Fruit fly (Drosophila melanogaster) whole organism, embryonic: ENCODE data around the gene CG7564.

Source experiments
- Abd-B ChIP-seq: fragments of 200-800 bp; sonication (Bioruptor generic); optimal IDR thresholded peaks from 2 replicates; lab custom pipeline; 2018; ENCODE audit warnings: missing biosample characterization, mild to moderate bottlenecking, missing genetic modification characterization, moderate library complexity
- Ada2b ChIP-seq: fragments of 200-800 bp; sonication (Bioruptor generic); IDR thresholded peaks from 2 replicates; pipeline ENCODE4 v1.3.6; 2022; ENCODE audit warnings: missing biosample characterization, missing genetic modification characterization
- Asciz ChIP-seq: fragments of 200-800 bp; sonication (Bioruptor generic); optimal IDR thresholded peaks from 2 replicates; lab custom pipeline; 2017; ENCODE audit warnings: missing biosample characterization, mild to moderate bottlenecking, missing genetic modification characterization, missing genetic modification reagents
- CG10979 ChIP-seq: fragments of 200-800 bp; sonication (Bioruptor generic); optimal IDR thresholded peaks from 2 replicates; lab custom pipeline; 2018; ENCODE audit warnings: missing biosample characterization, mild to moderate bottlenecking, missing genetic modification characterization, moderate library complexity
- CG11723 ChIP-seq: fragments of 200-800 bp; sonication (Bioruptor generic); optimal IDR thresholded peaks from 2 replicates; lab custom pipeline; 2017; ENCODE audit warnings: missing biosample characterization, mild to moderate bottlenecking, missing genetic modification characterization
- CG12071 ChIP-seq: fragments of 200-800 bp; sonication (Bioruptor generic); optimal IDR thresholded peaks from 3 replicates; lab custom pipeline; 2018; ENCODE audit warnings: missing biosample characterization, mild to moderate bottlenecking, missing genetic modification characterization
- CG12659 ChIP-seq: fragments of 200-800 bp; sonication (Bioruptor generic); optimal IDR thresholded peaks from 3 replicates; lab custom pipeline; 2017; ENCODE audit warnings: mild to moderate bottlenecking, missing biosample characterization, missing genetic modification reagents, missing genetic modification characterization
- CG13287 ChIP-seq: fragments of 200-800 bp; sonication (Bioruptor generic); IDR thresholded peaks from 2 replicates; pipeline ENCODE4 v1.3.6; 2022; ENCODE audit warnings: missing biosample characterization, missing genetic modification characterization; ENCODE audit not compliant: partially characterized antibody
- CG13894 ChIP-seq: fragments of 200-800 bp; sonication (Bioruptor generic); optimal IDR thresholded peaks from 3 replicates; lab custom pipeline; 2018; ENCODE audit warnings: missing biosample characterization, mild to moderate bottlenecking, missing genetic modification characterization, moderate library complexity
- CG14050 ChIP-seq: fragments of 200-800 bp; sonication (Bioruptor generic); IDR thresholded peaks from 3 replicates; pipeline ENCODE4 v1.3.6; 2022; ENCODE audit warnings: missing biosample characterization, missing genetic modification characterization
- CG15269 ChIP-seq: fragments of 200-800 bp; sonication (Bioruptor generic); optimal IDR thresholded peaks from 2 replicates; lab custom pipeline; 2018; ENCODE audit warnings: missing biosample characterization, mild to moderate bottlenecking, missing genetic modification characterization, moderate library complexity
- CG17328 ChIP-seq: fragments of 200-800 bp; sonication (Bioruptor generic); IDR thresholded peaks from 2 replicates; pipeline ENCODE4 v1.3.6; 2022; ENCODE audit warnings: missing biosample characterization, missing genetic modification characterization
- CG1832 ChIP-seq: fragments of 200-800 bp; sonication (Bioruptor generic); optimal IDR thresholded peaks from 2 replicates; lab custom pipeline; 2017; ENCODE audit warnings: missing biosample characterization, mild to moderate bottlenecking, missing genetic modification characterization, inconsistent platforms
- CG3065 ChIP-seq: fragments of 200-800 bp; sonication (Bioruptor generic); optimal IDR thresholded peaks from 2 replicates; lab custom pipeline; 2016; ENCODE audit warnings: missing biosample characterization, missing genetic modification characterization
- CG3281 ChIP-seq: fragments of 200-800 bp; sonication (Bioruptor generic); optimal IDR thresholded peaks from 3 replicates; lab custom pipeline; 2017; ENCODE audit warnings: missing biosample characterization, mild to moderate bottlenecking, missing genetic modification characterization
- CG4424 ChIP-seq: fragments of 200-800 bp; sonication (Bioruptor generic); optimal IDR thresholded peaks from 3 replicates; lab custom pipeline; 2016; ENCODE audit warnings: missing biosample characterization, missing genetic modification characterization
- CG7928 ChIP-seq: fragments of 200-800 bp; sonication (Bioruptor generic); optimal IDR thresholded peaks from 2 replicates; lab custom pipeline; 2017; ENCODE audit warnings: missing biosample characterization, mild to moderate bottlenecking, missing genetic modification characterization
- CG8089 ChIP-seq: fragments of 200-800 bp; sonication (Bioruptor generic); optimal IDR thresholded peaks from 3 replicates; lab custom pipeline; 2016; ENCODE audit warnings: missing biosample characterization, missing genetic modification characterization
- CG9727 ChIP-seq: fragments of 200-800 bp; sonication (Bioruptor generic); optimal IDR thresholded peaks from 3 replicates; lab custom pipeline; 2017; ENCODE audit warnings: missing biosample characterization, mild to moderate bottlenecking, missing genetic modification characterization
- ERR ChIP-seq: fragments of 200-800 bp; sonication (Bioruptor generic); optimal IDR thresholded peaks from 2 replicates; lab custom pipeline; 2016; ENCODE audit warnings: missing biosample characterization, missing genetic modification characterization
- Hr3 ChIP-seq: fragments of 200-800 bp; sonication (Bioruptor generic); optimal IDR thresholded peaks from 3 replicates; lab custom pipeline; 2016; ENCODE audit warnings: missing biosample characterization, missing genetic modification characterization
- MTF-1 ChIP-seq: fragments of 200-800 bp; sonication (Bioruptor generic); optimal IDR thresholded peaks from 2 replicates; lab custom pipeline; 2018; ENCODE audit warnings: missing biosample characterization, mild to moderate bottlenecking, missing genetic modification characterization, borderline replicate concordance
- Max ChIP-seq: fragments of 200-800 bp; sonication (Bioruptor generic); optimal IDR thresholded peaks from 2 replicates; lab custom pipeline; 2016; ENCODE audit warnings: missing biosample characterization, mild to moderate bottlenecking, missing genetic modification characterization
- Nf-YA ChIP-seq: fragments of 200-800 bp; sonication (Bioruptor generic); IDR thresholded peaks from 2 replicates; pipeline ENCODE4 v1.3.6; 2022; ENCODE audit warnings: missing biosample characterization, missing genetic modification characterization
- Nf-YB ChIP-seq: fragments of 200-800 bp; sonication (Bioruptor generic); optimal IDR thresholded peaks from 3 replicates; lab custom pipeline; 2019; ENCODE audit warnings: missing biosample characterization, mild to moderate bottlenecking, missing genetic modification characterization, moderate library complexity
- Oli ChIP-seq: fragments of 200-800 bp; sonication (Bioruptor generic); optimal IDR thresholded peaks from 2 replicates; lab custom pipeline; 2018; ENCODE audit warnings: missing biosample characterization, mild to moderate bottlenecking, missing genetic modification characterization, moderate library complexity
- PHDP ChIP-seq: fragments of 200-800 bp; sonication (Bioruptor generic); optimal IDR thresholded peaks from 3 replicates; lab custom pipeline; 2018; ENCODE audit warnings: missing biosample characterization, mild to moderate bottlenecking, missing genetic modification characterization, moderate library complexity
- Pdp1 ChIP-seq, 2 experiments: fragments of 200-800 bp; sonication (Bioruptor generic); optimal IDR thresholded peaks; 3 replicates each; lab custom pipeline; 2016; ENCODE audit warnings: missing biosample characterization in 2 of 2, missing genetic modification characterization in 2 of 2, mild to moderate bottlenecking in 1 of 2, moderate library complexity in 1 of 2
- Rfx ChIP-seq: fragments of 200-800 bp; sonication (Bioruptor generic); IDR thresholded peaks from 2 replicates; pipeline ENCODE4 v1.3.6; 2022; ENCODE audit warnings: missing biosample characterization, missing genetic modification characterization
- abd-A ChIP-seq: fragments of 200-800 bp; sonication (Bioruptor generic); optimal IDR thresholded peaks from 3 replicates; lab custom pipeline; 2019; ENCODE audit warnings: missing biosample characterization, mild to moderate bottlenecking, missing genetic modification characterization, moderate library complexity
- aop ChIP-seq: fragments of 200-800 bp; sonication (Bioruptor generic); IDR thresholded peaks from 2 replicates; pipeline ENCODE4 v1.3.6; 2022; ENCODE audit warnings: missing biosample characterization, missing genetic modification characterization
- bowl ChIP-seq: fragments of 200-800 bp; sonication (Bioruptor generic); IDR thresholded peaks from 2 replicates; pipeline ENCODE4 v1.3.6; 2022; ENCODE audit warnings: missing biosample characterization, missing genetic modification characterization
- da ChIP-seq: fragments of 200-800 bp; sonication (Bioruptor generic); optimal IDR thresholded peaks from 2 replicates; lab custom pipeline; 2016; ENCODE audit warnings: missing biosample characterization, missing genetic modification characterization
- dmrt11E ChIP-seq: fragments of 200-800 bp; sonication (Bioruptor generic); optimal IDR thresholded peaks from 3 replicates; lab custom pipeline; 2018; ENCODE audit warnings: missing biosample characterization, mild to moderate bottlenecking, missing genetic modification characterization, moderate library complexity
- esg ChIP-seq: fragments of 200-800 bp; sonication (Bioruptor generic); conservative IDR thresholded peaks from 2 replicates; pipeline ENCODE4 v1.3.6; 2022; ENCODE audit warnings: missing biosample characterization, missing genetic modification characterization
- ham ChIP-seq: fragments of 200-800 bp; sonication (Bioruptor generic); IDR thresholded peaks from 2 replicates; pipeline ENCODE4 v1.3.6; 2022; ENCODE audit warnings: missing biosample characterization, missing genetic modification characterization
- kni ChIP-seq: fragments of 200-800 bp; sonication (Bioruptor generic); optimal IDR thresholded peaks from 3 replicates; lab custom pipeline; 2017; ENCODE audit warnings: mild to moderate bottlenecking, missing biosample characterization, missing genetic modification reagents, missing genetic modification characterization
- nom ChIP-seq: fragments of 200-800 bp; sonication (Bioruptor generic); optimal IDR thresholded peaks from 2 replicates; lab custom pipeline; 2017; ENCODE audit warnings: missing biosample characterization, missing genetic modification characterization, mild to moderate bottlenecking, moderate library complexity, missing genetic modification reagents
- onecut ChIP-seq: fragments of 200-800 bp; sonication (Bioruptor generic); IDR thresholded peaks from 2 replicates; pipeline ENCODE4 v1.3.6; 2022; ENCODE audit warnings: missing biosample characterization, missing genetic modification characterization
- pb ChIP-seq: fragments of 200-800 bp; sonication (Bioruptor generic); optimal IDR thresholded peaks from 3 replicates; lab custom pipeline; 2016; ENCODE audit warnings: missing biosample characterization, missing genetic modification characterization
- scrt ChIP-seq: fragments of 200-800 bp; sonication (Bioruptor generic); optimal IDR thresholded peaks from 2 replicates; lab custom pipeline; 2018; ENCODE audit warnings: missing biosample characterization, mild to moderate bottlenecking, missing genetic modification characterization, moderate library complexity
- sisA ChIP-seq: fragments of 200-800 bp; sonication (Bioruptor generic); IDR thresholded peaks from 2 replicates; pipeline ENCODE4 v1.3.6; 2022; ENCODE audit warnings: missing biosample characterization, missing genetic modification characterization
- stwl ChIP-seq: fragments of 200-800 bp; sonication (Bioruptor generic); optimal IDR thresholded peaks from 3 replicates; lab custom pipeline; 2018; ENCODE audit warnings: missing biosample characterization, mild to moderate bottlenecking, missing genetic modification characterization, moderate library complexity
- tgo ChIP-seq: fragments of 200-800 bp; sonication (Bioruptor generic); IDR thresholded peaks from 3 replicates; pipeline ENCODE4 v1.3.6; 2022; ENCODE audit warnings: missing biosample characterization, missing genetic modification characterization
- trh ChIP-seq: fragments of 200-800 bp; sonication (Bioruptor generic); optimal IDR thresholded peaks from 2 replicates; lab custom pipeline; 2016; ENCODE audit warnings: missing biosample characterization, missing genetic modification characterization
- unc-4 ChIP-seq: fragments of 200-800 bp; sonication (Bioruptor generic); IDR thresholded peaks from 2 replicates; pipeline ENCODE4 v1.3.6; 2022; ENCODE audit warnings: missing biosample characterization, missing genetic modification characterization; ENCODE audit not compliant: partially characterized antibody
- wdn ChIP-seq: fragments of 200-800 bp; sonication (Bioruptor generic); IDR thresholded peaks from 2 replicates; pipeline ENCODE4 v1.3.6; 2022; ENCODE audit warnings: missing biosample characterization, missing genetic modification characterization

Gene CG7564

DNA sequence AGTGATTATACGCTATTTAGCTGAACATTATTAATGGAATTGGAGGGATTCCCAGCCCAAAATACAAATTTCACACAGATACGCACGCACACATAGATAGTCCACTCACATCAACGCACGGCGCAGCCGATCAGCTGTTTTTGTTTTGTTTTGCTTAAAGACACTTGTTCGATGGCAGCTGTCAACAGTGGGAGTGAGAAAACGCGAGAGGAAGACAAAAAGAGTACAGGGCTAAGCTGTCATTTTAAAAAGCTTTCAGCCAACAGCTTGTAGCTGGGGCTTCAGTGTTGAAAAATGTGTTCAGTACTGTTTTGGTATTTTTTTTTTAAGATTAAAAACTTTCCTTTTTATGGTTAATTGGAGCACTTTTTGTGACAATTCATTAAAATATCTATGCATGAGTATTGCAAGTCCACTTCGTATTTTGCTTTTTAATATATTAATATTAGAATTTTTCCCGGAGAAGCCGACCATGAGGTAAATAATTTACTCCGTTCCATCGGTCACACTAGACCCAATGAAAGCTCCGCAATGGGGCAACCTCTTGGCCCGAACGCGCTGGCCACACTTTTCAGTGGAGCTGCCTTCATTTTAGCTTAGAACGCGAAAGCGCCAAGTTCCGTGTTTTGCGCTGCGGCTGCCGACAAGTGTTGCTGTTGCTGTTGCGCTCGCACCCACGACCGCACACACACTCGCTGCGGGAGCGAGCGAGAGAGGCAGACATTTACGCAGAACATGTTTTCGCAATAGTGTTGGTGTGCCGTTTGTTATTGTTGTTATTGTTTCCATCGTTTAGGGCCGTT, 19.0 kb downstream of the CG7564 start (continued):
- TF ChIP-seq esg (GFP tag; lab: Robert Waterston, UW) (peak; percentile 18; the same call in 1 of the 2 replicates), wdn (0 out of 2 replicates have a peak, but pooled peaks have one; percentile 21), CG10979 (tag; lab: Kevin White, UChicago) (peak; percentile 34), trh (peak; percentile 48), CG8089 (GFP tag; lab: Kevin White, UChicago) (no peak), CG17328 (GFP tag; lab: Robert Waterston, UW) (no peak), Nf-YB (no peak), CG4424 (GFP tag; lab: Kevin White, UChicago) (peak; percentile 66), abd-A (peak; percentile 80), CG3281 (peak; percentile 46), Abd-B (GFP tag; lab: Kevin White, UChicago) (peak; percentile 43), MTF-1 (GFP tag; lab: Kevin White, UChicago) (peak; percentile 49), CG12659 (peak; percentile 93), CG1832 (GFP tag; lab: Kevin White, UChicago) (peak; percentile 93), CG7928 (GFP tag; lab: Kevin White, UChicago) (peak; percentile 85), Asciz (GFP tag; lab: Kevin White, UChicago) (peak; percentile 16), CG11723 (peak; percentile 1), CG9727 (peak; percentile 60), Rfx (peak; percentile 56; the same call in 1 of the 2 replicates), CG14050 (GFP tag; lab: Robert Waterston, UW) (no peak; the same call in 2 of the 3 replicates), bowl (0 out of 2 replicates have a peak, but pooled peaks have one; percentile 31), Hr3 (GFP tag; lab: Kevin White, UChicago) (peak; percentile 62), pb (no peak), ham (no peak), sisA (GFP tag; lab: Robert Waterston, UW) (peak; percentile 30; the same call in 1 of the 2 replicates), ERR (GFP tag; lab: Kevin White, UChicago) (peak; percentile 34), onecut (GFP tag; lab: Robert Waterston, UW) (no peak), Oli (tag; lab: Kevin White, UChicago) (no peak), CG13894 (tag; lab: Kevin White, UChicago) (peak; percentile 68), da (GFP tag; lab: Kevin White, UChicago) (peak; percentile 9), stwl (tag; lab: Kevin White, UChicago) (peak; percentile 52), Ada2b (GFP tag; lab: Robert Waterston, UW) (peak; percentile 21; the same call in 1 of the 2 replicates), unc-4 (GFP tag; lab: Robert Waterston, UW) (0 out of 2 replicates have a peak, but pooled peaks have one; percentile 25), aop (GFP tag; lab: Robert Waterston, UW) (0 out of 2 replicates have a peak, but pooled peaks have one; percentile 52), Max (peak; percentile 49), nom (GFP tag; lab: Kevin White, UChicago) (peak; percentile 51), CG3065 (no peak), tgo (GFP tag; lab: Robert Waterston, UW) (peak; percentile 26; the same call in 1 of the 3 replicates), CG13287 (GFP tag; lab: Robert Waterston, UW) (peak; percentile 55), scrt (GFP tag; lab: Kevin White, UChicago) (peak; percentile 73), PHDP (peak; percentile 21), CG15269 (tag; lab: Kevin White, UChicago) (peak; percentile 22), dmrt11E (tag; lab: Kevin White, UChicago) (no peak), kni (no peak), Pdp1 (GFP tag; optimal IDR thresholded peaks at IDR 0.05; lab: Kevin White, UChicago) (peak; percentile 23 to 47), CG12071 (GFP tag; lab: Kevin White, UChicago) (peak; percentile 65), Nf-YA (0 out of 2 replicates have a peak, but pooled peaks have one; percentile 34)
